Worm (Caenorhabditis elegans): ENCODE data around the gene rps-29.

rps-29 gene

DNA sequence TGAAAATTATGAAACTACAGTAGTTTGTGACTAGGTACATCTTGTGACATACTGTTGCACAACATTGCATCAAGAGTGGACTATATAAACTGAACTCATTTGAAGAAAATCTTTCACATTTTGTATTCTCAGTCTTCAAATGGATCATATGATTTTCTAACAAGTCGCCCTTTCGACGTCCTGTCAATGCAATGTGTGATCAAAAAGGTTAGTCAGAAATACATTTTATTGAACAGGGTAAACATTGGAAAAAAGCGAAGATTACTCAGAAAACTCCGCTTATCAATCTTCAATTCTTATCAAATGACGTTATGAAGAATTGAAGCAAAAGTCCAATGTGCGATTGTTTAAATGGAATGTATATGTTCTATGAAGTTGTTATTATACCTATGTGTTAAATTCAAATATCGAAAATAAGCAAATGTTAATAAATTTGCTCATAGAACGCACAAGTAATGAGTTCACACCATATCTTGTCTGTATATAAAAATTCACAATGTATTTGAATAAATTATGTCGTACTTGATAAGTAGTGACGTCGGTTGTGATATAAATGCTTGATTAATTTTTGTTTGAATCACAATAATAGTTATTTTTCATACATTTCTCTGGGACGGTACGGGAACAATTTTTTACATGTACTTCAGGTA is 38.9 kb downstream of the rps-29 start, which contains the start of gene zip-2 (continued):
- TF ChIP-seq alr-1 (tag; optimal IDR thresholded peaks at IDR 0.05; ENCODE audit: borderline replicate concordance) = peak; percentile 99
- peak in 2 of 6 experiments; percentile 54 to 74 for TF ChIP-seq elt-3 (tag; optimal IDR thresholded peaks at IDR 0.05)
- no peak for TF ChIP-seq C34B4.2 (tag; optimal IDR thresholded peaks at IDR 0.05)
- no peak for TF ChIP-seq xbp-1 (tag; optimal IDR thresholded peaks at IDR 0.05)
- no peak for TF ChIP-seq mab-9 (GFP tag; IDR thresholded peaks at IDR 0.05)
- TF ChIP-seq nhr-47 (tag; optimal IDR thresholded peaks at IDR 0.05) = peak; percentile 5
- peak; percentile 60 for TF ChIP-seq lin-14 (GFP tag; optimal IDR thresholded peaks at IDR 0.05)
- no peak for TF ChIP-seq nhr-11 (tag; optimal IDR thresholded peaks at IDR 0.05)
- peak; percentile 66 for TF ChIP-seq elt-2 (tag; optimal IDR thresholded peaks at IDR 0.05)
- peak; percentile 65 for TF ChIP-seq fkh-8 (tag; optimal IDR thresholded peaks at IDR 0.05)
- TF ChIP-seq irx-1 (tag; optimal IDR thresholded peaks at IDR 0.05) = no peak
- TF ChIP-seq dpl-1 (GFP tag; optimal IDR thresholded peaks at IDR 0.05) = peak in 1 of 3 experiments; percentile 18
- TF ChIP-seq nhr-71 (tag; optimal IDR thresholded peaks at IDR 0.05) = peak; percentile 52
- peak; percentile 50 for TF ChIP-seq nhr-90 (tag; optimal IDR thresholded peaks at IDR 0.05; ENCODE audit: poor library complexity)

ce11 chrIII:833711-834442 is 39.8 kb downstream of the rps-29 start:
- no peak for TF ChIP-seq C34B4.2 (tag; optimal IDR thresholded peaks at IDR 0.05)
- no peak for TF ChIP-seq ets-5 (GFP tag; IDR thresholded peaks at IDR 0.05)
- peak; percentile 65 for TF ChIP-seq dsc-1 (tag; optimal IDR thresholded peaks at IDR 0.05)
- TF ChIP-seq pag-3 (tag; optimal IDR thresholded peaks at IDR 0.05; ENCODE audit: borderline replicate concordance, insufficient read depth) = no peak
- no peak for TF ChIP-seq C04F5.9 (tag; optimal IDR thresholded peaks at IDR 0.05)
- TF ChIP-seq mep-1 (tag; optimal IDR thresholded peaks at IDR 0.05) = peak; percentile 93
- TF ChIP-seq lir-3 (tag; optimal IDR thresholded peaks at IDR 0.05; ENCODE audit: poor library complexity) = peak; percentile 12
- TF ChIP-seq nhr-19 (GFP tag; conservative IDR thresholded peaks at IDR 0.05) = peak; percentile 83
- TF ChIP-seq ceh-90 (tag; optimal IDR thresholded peaks at IDR 0.05) = peak; percentile 43
- peak; percentile 54 for TF ChIP-seq egl-13 (tag; optimal IDR thresholded peaks at IDR 0.05)
- no peak for TF ChIP-seq nhr-28 (tag; optimal IDR thresholded peaks at IDR 0.05)
- peak; percentile 79 to 90 for TF ChIP-seq efl-1 (optimal IDR thresholded peaks at IDR 0.05)
- peak; percentile 69 to 96 for TF ChIP-seq efl-1 (GFP tag; optimal IDR thresholded peaks at IDR 0.05 in 1 of 2)
- TF ChIP-seq jun-1 (tag; optimal IDR thresholded peaks at IDR 0.05) = peak; percentile 95
- no peak for TF ChIP-seq grh-1 (GFP tag; IDR thresholded peaks at IDR 0.05)
- peak; percentile 74 to 78 for TF ChIP-seq egl-27 (tag; optimal IDR thresholded peaks at IDR 0.05)
- peak; percentile 85 for TF ChIP-seq fos-1 (tag; optimal IDR thresholded peaks at IDR 0.05)
- TF ChIP-seq ceh-63 (GFP tag; optimal IDR thresholded peaks at IDR 0.05) = no peak
- TF ChIP-seq blmp-1 (tag; optimal IDR thresholded peaks at IDR 0.05) = peak; percentile 51
- TF ChIP-seq lin-15B (tag; optimal IDR thresholded peaks at IDR 0.05) = no peak
- peak; percentile 81 to 95 for TF ChIP-seq lsy-2 (tag; optimal IDR thresholded peaks at IDR 0.05)
- TF ChIP-seq unc-62 (GFP tag; optimal IDR thresholded peaks at IDR 0.05) = no peak
- no peak for TF ChIP-seq alr-1 (tag; optimal IDR thresholded peaks at IDR 0.05; ENCODE audit: borderline replicate concordance)
- TF ChIP-seq pqm-1 (tag; optimal IDR thresholded peaks at IDR 0.05) = peak; percentile 84
- TF ChIP-seq vab-15 (tag; optimal IDR thresholded peaks at IDR 0.05) = no peak
- TF ChIP-seq snu-23 (GFP tag; optimal IDR thresholded peaks at IDR 0.05) = peak; percentile 95
- TF ChIP-seq ceh-82 (tag; optimal IDR thresholded peaks at IDR 0.05) = peak; percentile 75 to 97 (median 85)
- TF ChIP-seq ama-1 (optimal IDR thresholded peaks at IDR 0.05) = peak; percentile 80
- TF ChIP-seq ztf-4 (tag; optimal IDR thresholded peaks at IDR 0.05) = peak; percentile 37
- peak; percentile 80 for TF ChIP-seq unc-130 (tag; optimal IDR thresholded peaks at IDR 0.05)
- peak; percentile 91 for TF ChIP-seq nhr-47 (tag; optimal IDR thresholded peaks at IDR 0.05)
- peak; percentile 86 for TF ChIP-seq rnt-1 (tag; optimal IDR thresholded peaks at IDR 0.05)
- TF ChIP-seq pax-3 (tag; optimal IDR thresholded peaks at IDR 0.05) = peak; percentile 70
- TF ChIP-seq Y116A8C.19 (tag; optimal IDR thresholded peaks at IDR 0.05; ENCODE audit: borderline replicate concordance) = no peak
- peak; percentile 32 for TF ChIP-seq F16B12.6 (tag; optimal IDR thresholded peaks at IDR 0.05)
- TF ChIP-seq xbp-1 (tag; optimal IDR thresholded peaks at IDR 0.05) = peak; percentile 82
- TF ChIP-seq nhr-90 (tag; optimal IDR thresholded peaks at IDR 0.05; ENCODE audit: poor library complexity) = peak; percentile 84
- TF ChIP-seq lin-39 (tag; optimal IDR thresholded peaks at IDR 0.05) = no peak
- TF ChIP-seq nhr-85 (tag) = peak; percentile 97

Measured in whole organism, L1 larva.